Fruit fly (Drosophila melanogaster) whole organism, prepupa: ENCODE results near the gene CG15169.

Experiments used
- CG11902 ChIP-seq: fragments of 200-800 bp; sonication (Bioruptor generic); optimal IDR thresholded peaks from 3 replicates; lab custom pipeline; 2016; ENCODE audit warnings: missing biosample characterization, missing genetic modification characterization
- CG3032 ChIP-seq: fragments of 200-800 bp; optimal IDR thresholded peaks from 2 replicates; lab custom pipeline; 2019; ENCODE audit warnings: missing biosample characterization, mild to moderate bottlenecking, missing genetic modification characterization, moderate library complexity
- CG3919 ChIP-seq: fragments of 200-800 bp; sonication (Bioruptor generic); optimal IDR thresholded peaks from 3 replicates; lab custom pipeline; 2016; ENCODE audit warnings: missing biosample characterization, missing genetic modification characterization
- CG6808 ChIP-seq: fragments of 200-800 bp; sonication (Bioruptor generic); optimal IDR thresholded peaks from 3 replicates; lab custom pipeline; 2017; ENCODE audit warnings: missing biosample characterization, missing genetic modification characterization, mild to moderate bottlenecking, moderate library complexity, missing genetic modification reagents
- CG6854 ChIP-seq: fragments of 200-800 bp; sonication (Bioruptor generic); optimal IDR thresholded peaks from 2 replicates; lab custom pipeline; 2017; ENCODE audit warnings: missing biosample characterization, mild to moderate bottlenecking, missing genetic modification characterization
- Met ChIP-seq: fragments of 200-800 bp; sonication (Bioruptor generic); optimal IDR thresholded peaks from 3 replicates; lab custom pipeline; 2016; ENCODE audit warnings: missing biosample characterization, missing genetic modification characterization
- fd85E ChIP-seq: fragments of 200-800 bp; sonication (Bioruptor generic); optimal IDR thresholded peaks from 3 replicates; lab custom pipeline; 2016; ENCODE audit warnings: missing biosample characterization, missing genetic modification characterization
- salr ChIP-seq, 2 experiments: fragments of 200-800 bp; sonication (Bioruptor generic); optimal IDR thresholded peaks; 3 replicates each; lab custom pipeline; 2016 to 2018; ENCODE audit warnings: missing biosample characterization in 2 of 2, missing genetic modification characterization in 2 of 2, mild to moderate bottlenecking in 1 of 2
- svp ChIP-seq: fragments of 200-800 bp; sonication (Bioruptor generic); peaks from one replicate; lab custom pipeline; 2016; ENCODE audit warnings: missing biosample characterization, missing genetic modification characterization

dm6 chr2L:19019160-19019592 lies 28.4 kb downstream of the CG15169 start:
- TF ChIP-seq svp (GFP tag; lab: Kevin White, UChicago) (peak; percentile 62), CG3919 (GFP tag; lab: Kevin White, UChicago) (no peak), CG6854 (GFP tag; lab: Kevin White, UChicago) (no peak), CG6808 (GFP tag; lab: Kevin White, UChicago) (peak; percentile 41), salr (GFP tag; optimal IDR thresholded peaks at IDR 0.05; lab: Kevin White, UChicago) (peak in 1 of 2 experiments; percentile 1), Met (GFP tag; lab: Kevin White, UChicago) (peak; percentile 25), fd85E (GFP tag; lab: Kevin White, UChicago) (no peak), CG11902 (no peak), CG3032 (tag; lab: Kevin White, UChicago) (peak; percentile 5)
